Fruit fly (Drosophila melanogaster): ENCODE results near the gene CG43362.

The CG43362 gene

DNA sequence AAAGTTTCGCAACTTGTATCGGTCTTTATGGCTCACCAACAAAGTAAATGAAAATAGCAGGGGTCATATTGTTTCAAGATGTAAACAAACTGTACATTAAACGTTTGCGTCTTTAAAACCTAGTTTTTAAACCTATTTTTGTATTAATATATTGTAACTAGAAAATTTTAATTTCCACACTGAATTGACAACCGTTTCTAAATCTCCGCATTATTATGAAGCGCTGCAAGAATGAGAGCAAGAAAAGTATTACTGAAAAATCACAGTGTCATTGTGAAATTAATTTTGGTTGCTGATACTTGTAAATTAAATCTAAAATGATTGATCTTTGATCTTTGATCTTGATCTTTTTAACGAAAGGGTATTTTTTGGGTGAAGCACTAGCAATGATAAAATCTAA is at the start of gene CG43362:
Gene CG43362 (minus strand): TSS at position 101 of the 400 bp plus-strand sequence.
- no peak for TF ChIP-seq ind (GFP tag; optimal IDR thresholded peaks at IDR 0.05)

dm6 chr2L:18340921-18341320 is 49.7 kb upstream of the CG43362 start:
- no peak for TF ChIP-seq yki (optimal IDR thresholded peaks at IDR 0.05)
- no peak for TF ChIP-seq odd (GFP tag; optimal IDR thresholded peaks at IDR 0.05)
- no peak for TF ChIP-seq CG3847 (GFP tag; IDR thresholded peaks at IDR 0.05)
- no peak for TF ChIP-seq CG10959 (GFP tag; IDR thresholded peaks at IDR 0.05)
- peak; percentile 39 for TF ChIP-seq Sox102F (GFP tag; optimal IDR thresholded peaks at IDR 0.05)
- TF ChIP-seq zfh1 (GFP tag; IDR thresholded peaks at IDR 0.05): no peak
- TF ChIP-seq Drgx (GFP tag; IDR thresholded peaks at IDR 0.05): peak; percentile 92
- no peak for TF ChIP-seq CG8359 (GFP tag; optimal IDR thresholded peaks at IDR 0.05; ENCODE audit: borderline replicate concordance)
- no peak for TF ChIP-seq CG2120 (GFP tag; optimal IDR thresholded peaks at IDR 0.05)
- TF ChIP-seq CG12071 (GFP tag; optimal IDR thresholded peaks at IDR 0.05): no peak
- no peak for TF ChIP-seq CG10321 (GFP tag; IDR thresholded peaks at IDR 0.05)
- no peak for TF ChIP-seq bbx (GFP tag; IDR thresholded peaks at IDR 0.05; ENCODE audit: partially characterized antibody)
- no peak for TF ChIP-seq lilli (GFP tag; optimal IDR thresholded peaks at IDR 0.05)
- no peak for TF ChIP-seq Six4 (GFP tag; optimal IDR thresholded peaks at IDR 0.05)
- no peak for TF ChIP-seq crc (GFP tag; optimal IDR thresholded peaks at IDR 0.05)
- TF ChIP-seq CG10147 (GFP tag; optimal IDR thresholded peaks at IDR 0.05): no peak
- no peak for TF ChIP-seq Jarid2 (GFP tag; optimal IDR thresholded peaks at IDR 0.05)
- no peak for TF ChIP-seq CG11696 (GFP tag; IDR thresholded peaks at IDR 0.05)
- no peak for TF ChIP-seq Elba2 (GFP tag; optimal IDR thresholded peaks at IDR 0.05)
- peak in 1 of 2 experiments; percentile 14 for TF ChIP-seq bsh (GFP tag; optimal IDR thresholded peaks at IDR 0.05)
- TF ChIP-seq HLH4C (GFP tag; IDR thresholded peaks at IDR 0.05; ENCODE audit: partially characterized antibody): no peak
- TF ChIP-seq Rx (GFP tag; IDR thresholded peaks at IDR 0.05): no peak
- 0 out of 3 replicates have a peak, but pooled peaks have one; percentile 23 for TF ChIP-seq ci (GFP tag; IDR thresholded peaks at IDR 0.05)
- no peak for TF ChIP-seq mam (GFP tag; optimal IDR thresholded peaks at IDR 0.05)
- 0 out of 2 replicates have a peak, but pooled peaks have one; percentile 8 for TF ChIP-seq ap (GFP tag; IDR thresholded peaks at IDR 0.05)
- peak; percentile 19 for TF ChIP-seq CG1603 (tag; optimal IDR thresholded peaks at IDR 0.05)
- no peak for TF ChIP-seq lbe (GFP tag; optimal IDR thresholded peaks at IDR 0.05)
- no peak for TF ChIP-seq TFAM (GFP tag; optimal IDR thresholded peaks at IDR 0.05)
- TF ChIP-seq crol (GFP tag; IDR thresholded peaks at IDR 0.05): peak; percentile 49; the same call in 1 of the 2 replicates
- no peak for TF ChIP-seq CTCF (GFP tag; optimal IDR thresholded peaks at IDR 0.05)

dm6 chr2L:18336531-18336930 is 45.3 kb upstream of the CG43362 start:
- TF ChIP-seq sens-2 (GFP tag; IDR thresholded peaks at IDR 0.05) (no peak), twi (tag; optimal IDR thresholded peaks at IDR 0.05) (peak; percentile 78), D (optimal IDR thresholded peaks at IDR 0.05) (peak; percentile 26), D (GFP tag; optimal IDR thresholded peaks at IDR 0.05) (no peak), chm (GFP tag; IDR thresholded peaks at IDR 0.05) (0 out of 2 replicates have a peak, but pooled peaks have one; percentile 20), sens (GFP tag) (peak; percentile 61), CG2199 (GFP tag; IDR thresholded peaks at IDR 0.05) (peak; percentile 60; the same call in 1 of the 3 replicates), nau (GFP tag; optimal IDR thresholded peaks at IDR 0.05) (no peak)

dm6 chr2L:18335641-18336040 is 44.4 kb upstream of the CG43362 start:
- TF ChIP-seq CG13894 (tag; optimal IDR thresholded peaks at IDR 0.05) (no peak), CG5245 (GFP tag; optimal IDR thresholded peaks at IDR 0.05) (no peak), Dp (GFP tag; optimal IDR thresholded peaks at IDR 0.05) (no peak), HLH54F (GFP tag; optimal IDR thresholded peaks at IDR 0.05) (no peak), croc (GFP tag; conservative IDR thresholded peaks at IDR 0.05) (no peak), Ravus (GFP tag; IDR thresholded peaks at IDR 0.05) (no peak), salm (tag; optimal IDR thresholded peaks at IDR 0.05) (no peak), ftz-f1 (GFP tag; optimal IDR thresholded peaks at IDR 0.05) (no peak), twi (tag; optimal IDR thresholded peaks at IDR 0.05) (peak; percentile 35), CG2129 (GFP tag; IDR thresholded peaks at IDR 0.05; ENCODE audit: partially characterized antibody) (no peak), scrt (GFP tag; optimal IDR thresholded peaks at IDR 0.05) (no peak), Hsf (GFP tag; optimal IDR thresholded peaks at IDR 0.05) (no peak), wek (GFP tag; optimal IDR thresholded peaks at IDR 0.05) (peak; percentile 36)
